Worm (Caenorhabditis elegans) whole organism, L4 larva: ENCODE results near the gene atln-1.

ENCODE experiments used
- Y75B8A.6 ChIP-seq: fragments of 200-800 bp; sonication (Bioruptor generic); IDR thresholded peaks from 2 replicates; pipeline ENCODE4 v1.3.6; 2022; ENCODE audit warnings: missing genetic modification reagents, missing genetic modification characterization, missing compliant biosample characterization
- attf-4 ChIP-seq: sonication (generic microtip); optimal IDR thresholded peaks from 3 replicates; lab custom pipeline; 2017; ENCODE audit warnings: missing biosample characterization, missing genetic modification characterization
- ceh-28 ChIP-seq: fragments of 150-350 bp; optimal IDR thresholded peaks from 2 replicates; lab custom pipeline; 2014; ENCODE audit warnings: missing biosample characterization, missing genetic modification reagents, missing genetic modification characterization
- ceh-82 ChIP-seq: sonication (generic microtip); optimal IDR thresholded peaks from 2 replicates; lab custom pipeline; 2017; ENCODE audit warnings: missing biosample characterization, missing genetic modification characterization
- daf-16 ChIP-seq, 3 experiments: sonication (generic microtip); optimal IDR thresholded peaks; 2 replicates each; lab custom pipeline; 2016 to 2017; ENCODE audit warnings: missing genetic modification characterization in 3 of 3, missing genetic modification reagents in 3 of 3, mild to moderate bottlenecking in 2 of 3, missing compliant biosample characterization in 2 of 3, missing biosample characterization in 1 of 3, moderate library complexity in 1 of 3
- dpl-1 ChIP-seq: fragments of 150-350 bp; optimal IDR thresholded peaks from 2 replicates; lab custom pipeline; 2014; ENCODE audit warnings: missing biosample characterization, missing genetic modification reagents, missing genetic modification characterization
- dve-1 ChIP-seq: sonication (generic microtip); optimal IDR thresholded peaks from 2 replicates; lab custom pipeline; 2017; ENCODE audit warnings: antibody characterized with exemption, mild to moderate bottlenecking, missing genetic modification characterization, missing compliant biosample characterization; ENCODE audit not compliant: insufficient read depth
- egl-27 ChIP-seq: sonication (generic microtip); optimal IDR thresholded peaks from 3 replicates; lab custom pipeline; 2017; ENCODE audit warnings: missing biosample characterization, missing genetic modification reagents, missing genetic modification characterization
- lin-38 ChIP-seq: fragments of 200-800 bp; sonication (Bioruptor generic); IDR thresholded peaks from 2 replicates; pipeline ENCODE4 v1.3.6; 2022; ENCODE audit warnings: missing genetic modification reagents, missing genetic modification characterization, missing compliant biosample characterization
- lsy-2 ChIP-seq, 2 experiments: fragments of 150-350 bp in 1 of 2; sonication (generic microtip) in 1 of 2; optimal IDR thresholded peaks; 2 replicates each; lab custom pipeline; 2014 to 2017; ENCODE audit warnings: missing biosample characterization in 2 of 2, missing genetic modification characterization in 2 of 2
- mep-1 ChIP-seq: fragments of 150-350 bp; sonication (generic microtip); optimal IDR thresholded peaks from 3 replicates; lab custom pipeline; 2014; ENCODE audit warnings: missing biosample characterization, missing genetic modification characterization
- mes-2 ChIP-seq: sonication (generic microtip); optimal IDR thresholded peaks from 2 replicates; lab custom pipeline; 2016; ENCODE audit warnings: missing genotype, mild to moderate bottlenecking, missing genetic modification characterization, missing compliant biosample characterization; ENCODE audit not compliant: poor library complexity, severe bottlenecking
- nhr-77 ChIP-seq: fragments of 150-350 bp; optimal IDR thresholded peaks from 2 replicates; lab custom pipeline; 2014; ENCODE audit warnings: missing biosample characterization, missing genetic modification characterization
- pha-4 ChIP-seq, 2 experiments: fragments of 150-350 bp in 1 of 2; fragments of 200-800 bp in 1 of 2; sonication (Bioruptor generic) in 1 of 2; IDR thresholded peaks in 1 of 2; optimal IDR thresholded peaks in 1 of 2; 2 replicates each; pipeline versions ENCODE4 v1.3.6 to Lab custom; 2014 to 2022; ENCODE audit warnings: missing genetic modification characterization in 2 of 2, missing genetic modification reagents in 2 of 2, missing biosample characterization in 1 of 2, missing compliant biosample characterization in 1 of 2
- ztf-11 ChIP-seq: fragments of 150-350 bp; optimal IDR thresholded peaks from 2 replicates; lab custom pipeline; 2014; ENCODE audit warnings: missing biosample characterization, missing genetic modification characterization

The atln-1 gene

DNA sequence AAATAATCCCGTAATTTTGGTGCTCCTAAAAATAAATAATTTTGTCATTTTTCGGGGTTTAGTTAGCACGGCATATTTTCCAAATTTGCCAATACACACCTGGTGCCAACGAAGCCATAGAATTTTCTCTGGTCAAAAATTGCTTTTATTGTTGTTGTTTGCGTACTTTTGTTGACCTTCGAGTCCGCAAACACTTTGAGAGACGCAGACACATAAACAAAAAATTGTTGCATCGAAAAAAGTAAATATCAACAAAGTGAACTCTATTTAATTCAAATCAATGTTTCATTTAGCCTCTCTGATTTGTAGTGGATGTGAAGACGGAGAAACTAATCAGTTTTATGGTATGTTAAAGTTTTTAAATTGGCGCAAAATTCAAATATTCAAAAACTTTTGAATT, 57.8 kb downstream of the atln-1 start, which contains the start of gene Y54G2A.40:
Y54G2A.40 (plus strand) TSS at position 213 of the 400 bp plus-strand sequence.
- TF ChIP-seq ztf-11 (tag; lab: Kevin White, UChicago) (no peak), attf-4 (tag; lab: Kevin White, UChicago) (no peak), nhr-77 (tag; lab: Kevin White, UChicago) (peak; percentile 4), lsy-2 (tag; optimal IDR thresholded peaks at IDR 0.05; lab: Kevin White, UChicago) (peak in 1 of 2 experiments; percentile 76), egl-27 (no peak), pha-4 (GFP tag; IDR thresholded peaks at IDR 0.05; lab: Robert Waterston, UW) (no peak), pha-4 (tag; optimal IDR thresholded peaks at IDR 0.05; lab: Kevin White, UChicago) (peak; percentile 80), lin-38 (peak; percentile 30; the same call in 1 of the 2 replicates), mep-1 (tag; lab: Kevin White, UChicago) (peak; percentile 14), ceh-28 (tag; lab: Kevin White, UChicago) (no peak), daf-16 (GFP tag; optimal IDR thresholded peaks at IDR 0.05; lab: Kevin White, UChicago) (peak in 1 of 2 experiments; percentile 81), daf-16 (tag; optimal IDR thresholded peaks at IDR 0.05; lab: Kevin White, UChicago) (peak; percentile 91), dve-1 (peak; percentile 28), dpl-1 (GFP tag; lab: Kevin White, UChicago) (peak; percentile 33), ceh-82 (no peak), Y75B8A.6 (GFP tag; lab: Robert Waterston, UW) (no peak), mes-2 (tag; lab: Kevin White, UChicago) (peak; percentile 62)
